Fruit fly (Drosophila melanogaster) whole organism: ENCODE measurements around the gene CAH7.

Experiments used
- CG8478 ChIP-seq: fragments of >200 bp; optimal IDR thresholded peaks from 2 replicates; lab custom pipeline; 2018; ENCODE audit warnings: inconsistent platforms
- Dll ChIP-seq: fragments of >200 bp; optimal IDR thresholded peaks from 2 replicates; lab custom pipeline; 2017
- EcR ChIP-seq, 2 experiments: fragments of >200 bp; optimal IDR thresholded peaks; 2 replicates each; lab custom pipeline; 2017; ENCODE audit warnings: missing biosample characterization in 2 of 2, missing genetic modification characterization in 2 of 2, missing genetic modification reagents in 2 of 2
- pan ChIP-seq: fragments of >200 bp; optimal IDR thresholded peaks from 2 replicates; lab custom pipeline; 2017
- psq ChIP-seq: fragments of >200 bp; optimal IDR thresholded peaks from 2 replicates; lab custom pipeline; 2017
- usp ChIP-seq: fragments of >200 bp; optimal IDR thresholded peaks from 2 replicates; lab custom pipeline; 2017; ENCODE audit warnings: missing biosample characterization, missing genetic modification characterization, mixed read lengths

CAH7 gene

dm6 chr3R:10130975-10131529 is 19.0 kb downstream of the CAH7 start:
- TF ChIP-seq CG8478 (lab: Kevin White, UChicago) (no peak), Dll (no peak), usp (GFP tag; lab: Kevin White, UChicago) (no peak), psq (lab: Kevin White, UChicago) (no peak), pan (lab: Kevin White, UChicago) (no peak), EcR (GFP tag; optimal IDR thresholded peaks at IDR 0.05; lab: Kevin White, UChicago) (no peak)

- no peak for TF ChIP-seq usp (GFP tag; lab: Kevin White, UChicago)
- no peak for TF ChIP-seq Dll
- TF ChIP-seq pan (lab: Kevin White, UChicago) = no peak
Observed at dm6 chr3R:10132906-10133416, 20.9 kb downstream of the CAH7 start.

DNA sequence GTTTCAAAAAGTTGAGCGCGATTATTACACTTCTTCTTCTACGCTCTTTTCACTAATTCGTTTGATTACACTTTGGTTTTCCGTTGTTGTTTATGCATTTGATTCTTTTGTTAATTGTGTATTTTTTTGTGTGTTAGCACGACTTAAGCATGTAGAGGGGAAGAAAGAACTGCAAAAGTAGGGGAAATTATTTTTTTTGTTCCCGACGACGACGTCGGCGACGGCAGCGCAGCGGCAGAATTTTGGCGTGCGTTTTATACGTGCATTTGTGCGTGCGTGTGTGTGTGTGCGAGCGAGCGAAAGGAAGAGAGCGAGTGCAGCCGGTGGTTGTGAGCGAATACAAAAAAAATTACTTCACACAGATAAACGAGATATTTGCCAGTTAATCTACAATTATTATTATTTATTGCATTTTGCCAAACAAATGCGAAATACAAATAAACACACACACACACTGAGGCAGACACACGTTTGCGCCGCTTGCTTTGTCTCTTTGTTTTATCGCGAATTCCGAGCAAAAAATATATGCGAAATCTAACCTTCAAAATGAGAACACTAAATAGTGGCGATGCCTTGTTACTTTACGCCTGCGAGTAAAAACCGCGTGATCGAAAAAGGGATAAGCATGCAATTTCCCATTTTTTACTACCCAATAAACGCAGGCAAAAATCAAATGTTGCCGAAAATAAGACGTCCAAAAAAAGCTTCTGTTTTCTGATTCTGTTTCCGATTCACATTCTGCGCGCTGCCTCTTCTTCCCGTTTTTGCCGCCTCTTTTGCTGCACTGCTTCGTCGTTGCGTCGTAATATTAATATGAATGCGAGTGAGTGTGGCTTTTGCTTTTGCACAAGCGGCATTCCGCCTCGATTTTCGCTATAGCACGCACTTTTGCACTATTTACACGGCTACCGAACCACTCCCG is 21.6 kb downstream of the CAH7 start:
- TF ChIP-seq psq (lab: Kevin White, UChicago) (peak; percentile 32), Dll (no peak), EcR (GFP tag; optimal IDR thresholded peaks at IDR 0.05; lab: Kevin White, UChicago) (no peak), usp (GFP tag; lab: Kevin White, UChicago) (no peak), pan (lab: Kevin White, UChicago) (no peak), CG8478 (lab: Kevin White, UChicago) (peak; percentile 32)

dm6 chr3R:10134341-10134668 is 22.3 kb downstream of the CAH7 start:
- TF ChIP-seq CG8478 (lab: Kevin White, UChicago) = no peak
- no peak for TF ChIP-seq usp (GFP tag; lab: Kevin White, UChicago)
- no peak for TF ChIP-seq psq (lab: Kevin White, UChicago)
- TF ChIP-seq pan (lab: Kevin White, UChicago) = no peak
- TF ChIP-seq Dll = no peak
- TF ChIP-seq EcR (GFP tag; optimal IDR thresholded peaks at IDR 0.05; lab: Kevin White, UChicago) = no peak

dm6 chr3R:10135011-10135410 is 23.0 kb downstream of the CAH7 start:
- no peak for TF ChIP-seq pan (lab: Kevin White, UChicago)
- no peak for TF ChIP-seq psq (lab: Kevin White, UChicago)
- no peak for TF ChIP-seq CG8478 (lab: Kevin White, UChicago)
- no peak for TF ChIP-seq EcR (GFP tag; optimal IDR thresholded peaks at IDR 0.05; lab: Kevin White, UChicago)
- no peak for TF ChIP-seq usp (GFP tag; lab: Kevin White, UChicago)

DNA sequence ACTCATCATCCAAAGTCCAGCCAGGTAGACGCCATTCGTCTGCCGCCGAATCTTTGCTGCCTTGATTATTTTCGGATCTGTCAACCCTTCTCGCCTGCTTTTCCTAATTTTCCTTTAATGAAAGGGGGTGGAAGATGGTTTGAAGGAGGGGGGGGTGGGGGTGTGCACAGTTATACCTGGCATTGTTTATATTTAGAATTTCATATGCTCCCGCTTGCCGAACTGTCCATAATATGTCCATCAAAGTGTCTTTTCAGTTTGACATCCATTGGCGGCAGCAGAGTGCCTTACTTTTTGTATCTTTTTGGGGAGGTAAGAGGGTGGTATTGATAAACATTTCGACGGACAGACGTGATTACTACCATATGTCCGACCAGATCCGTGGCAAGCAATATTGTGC is 25.8 kb downstream of the CAH7 start:
- no peak for TF ChIP-seq EcR (GFP tag; optimal IDR thresholded peaks at IDR 0.05; lab: Kevin White, UChicago)
- TF ChIP-seq pan (lab: Kevin White, UChicago) = no peak
- TF ChIP-seq psq (lab: Kevin White, UChicago) = no peak
- no peak for TF ChIP-seq CG8478 (lab: Kevin White, UChicago)
- TF ChIP-seq usp (GFP tag; lab: Kevin White, UChicago) = no peak
- no peak for TF ChIP-seq Dll

DNA sequence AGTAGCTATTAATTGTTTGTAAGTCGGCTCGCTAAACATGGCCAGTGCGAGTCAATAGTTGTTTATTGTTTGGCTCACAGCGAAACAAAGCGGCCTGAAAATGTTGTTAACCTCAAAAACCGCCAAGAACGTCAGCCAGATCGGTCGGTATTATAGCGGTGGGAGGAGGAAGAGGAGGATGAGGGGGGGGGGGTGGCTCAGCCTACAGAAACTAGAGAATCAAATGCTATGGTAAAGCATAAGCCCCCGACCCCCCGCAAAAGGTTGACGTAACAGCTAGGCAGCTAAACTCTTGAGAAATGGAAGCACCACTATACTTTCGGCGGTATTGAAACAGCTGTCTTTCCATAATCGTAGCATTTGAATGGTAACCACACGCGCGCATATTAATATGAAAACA is 26.9 kb downstream of the CAH7 start:
- TF ChIP-seq psq (lab: Kevin White, UChicago) = no peak
- no peak for TF ChIP-seq usp (GFP tag; lab: Kevin White, UChicago)
- no peak for TF ChIP-seq EcR (GFP tag; optimal IDR thresholded peaks at IDR 0.05; lab: Kevin White, UChicago)
- TF ChIP-seq Dll = no peak
- TF ChIP-seq CG8478 (lab: Kevin White, UChicago) = no peak
- no peak for TF ChIP-seq pan (lab: Kevin White, UChicago)

DNA sequence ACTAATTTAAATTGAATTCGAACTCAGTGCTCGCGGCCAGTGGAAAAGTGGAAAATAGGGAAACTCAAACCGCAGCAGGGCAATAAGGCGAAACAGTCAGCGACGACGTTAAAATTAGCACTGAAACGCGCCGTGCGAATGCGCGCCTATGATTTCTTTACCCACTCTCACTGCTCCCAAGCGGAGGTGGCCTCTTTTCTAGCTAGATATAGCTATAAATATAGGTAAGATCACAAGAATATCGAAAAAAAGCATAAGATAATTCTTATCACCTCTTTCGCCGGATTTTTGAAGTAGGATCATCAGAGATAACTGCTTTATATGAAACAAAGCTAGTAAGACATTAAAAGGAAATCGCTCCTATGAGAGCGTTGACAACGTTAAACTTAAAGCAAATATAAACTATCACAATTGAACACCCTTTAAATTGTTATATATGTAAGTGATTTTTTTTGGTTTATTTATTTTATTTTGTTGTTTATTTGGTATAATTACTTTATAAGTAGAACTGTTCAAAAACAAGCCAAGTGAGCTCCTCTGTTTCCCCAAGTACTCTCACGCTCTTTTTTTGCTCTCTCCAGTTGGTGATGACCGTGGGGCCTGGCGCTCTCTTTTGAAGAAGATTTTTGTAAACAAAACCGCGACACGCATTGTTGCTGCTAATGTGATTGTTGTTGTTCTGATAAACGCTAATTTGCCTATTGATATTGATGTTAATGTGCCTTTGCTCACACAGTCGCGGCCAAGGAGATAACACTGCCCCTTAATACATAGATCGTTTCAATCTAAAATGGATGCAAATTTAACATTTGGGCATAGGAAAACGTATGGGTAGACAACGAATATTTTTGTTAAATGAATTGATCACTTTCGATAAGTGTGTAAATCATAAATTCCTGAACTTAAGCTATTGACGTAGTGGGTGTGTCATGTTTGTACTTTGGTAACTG is 27.9 kb downstream of the CAH7 start, which contains the start of gene tws:
tws (minus strand) TSS at position 124 of the 950 bp plus-strand sequence.
- TF ChIP-seq pan (lab: Kevin White, UChicago) (no peak), psq (lab: Kevin White, UChicago) (no peak), Dll (no peak), usp (GFP tag; lab: Kevin White, UChicago) (no peak)

dm6 chr3R:10142770-10143169 is 30.7 kb downstream of the CAH7 start, which contains the start of gene CG42759:
Gene CG42759, plus strand, starts transcription at chr3R:10143070.
- TF ChIP-seq CG8478 (lab: Kevin White, UChicago) = no peak
- no peak for TF ChIP-seq usp (GFP tag; lab: Kevin White, UChicago)
- no peak for TF ChIP-seq pan (lab: Kevin White, UChicago)
- no peak for TF ChIP-seq Dll
- TF ChIP-seq EcR (GFP tag; optimal IDR thresholded peaks at IDR 0.05; lab: Kevin White, UChicago) = no peak
- no peak for TF ChIP-seq psq (lab: Kevin White, UChicago)

DNA sequence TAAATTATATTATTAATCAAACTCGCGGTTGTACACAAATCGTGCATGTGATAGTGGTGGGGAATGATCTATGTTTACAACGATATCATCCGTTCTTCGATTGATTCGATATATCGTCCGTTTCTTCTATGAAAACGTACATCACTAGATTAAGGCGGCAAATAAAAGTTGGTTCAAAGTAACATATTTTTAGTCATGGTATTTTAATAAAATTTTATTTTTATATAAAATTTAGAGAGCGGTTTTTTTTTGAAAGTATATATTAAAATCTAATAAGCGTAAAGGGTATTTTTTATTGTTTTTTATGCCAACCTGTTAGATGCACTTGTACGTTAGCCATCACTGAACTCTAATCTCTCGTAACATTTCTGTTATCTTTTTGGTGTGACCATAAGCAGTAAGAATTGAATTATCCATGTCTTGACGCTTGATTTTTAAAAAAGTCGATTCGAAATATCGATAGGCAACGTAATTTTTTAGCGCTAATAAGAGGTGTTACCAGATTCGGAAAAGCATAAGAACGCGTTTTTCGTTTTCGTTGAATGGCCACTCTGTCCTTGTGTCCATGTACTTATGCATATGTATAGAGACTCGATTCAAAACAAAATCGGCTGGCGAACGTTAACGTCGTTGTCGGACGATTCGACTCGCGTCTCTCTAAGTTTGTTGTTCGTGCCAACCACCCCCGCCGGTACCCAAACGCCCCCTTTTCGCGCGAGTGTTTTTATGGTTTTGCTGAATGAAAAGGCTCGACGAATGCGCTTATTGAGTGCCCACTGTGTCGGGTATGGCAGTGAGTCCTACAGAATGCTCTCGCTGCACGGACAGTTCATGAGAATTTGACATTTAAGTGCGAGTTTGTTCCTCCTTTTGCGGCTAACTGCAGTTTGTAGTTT is 32.3 kb downstream of the CAH7 start, which contains the start of the genes TAF1B and Invadolysin:
TAF1B (minus strand) TSS at position 82 of the 896 bp plus-strand sequence.
Invadolysin (plus strand) TSS at position 566 of the 896 bp plus-strand sequence.
- TF ChIP-seq usp (GFP tag; lab: Kevin White, UChicago) = no peak
- TF ChIP-seq Dll = no peak
- no peak for TF ChIP-seq CG8478 (lab: Kevin White, UChicago)
- TF ChIP-seq pan (lab: Kevin White, UChicago) = no peak
- no peak for TF ChIP-seq EcR (GFP tag; optimal IDR thresholded peaks at IDR 0.05; lab: Kevin White, UChicago)
- TF ChIP-seq psq (lab: Kevin White, UChicago) = no peak
